Fruit fly (Drosophila melanogaster) whole organism, embryonic: ENCODE results near the gene amos.
A peak's percentile ranks its signal among the peaks of the same experiment; 100 is the strongest.

Experiments
- CG11085 ChIP-seq: fragments of 200-800 bp; sonication (Bioruptor generic); IDR thresholded peaks from 2 replicates; pipeline ENCODE4 v1.3.6; 2022; ENCODE audit warnings: missing biosample characterization, missing genetic modification characterization
- CG11093 ChIP-seq: fragments of 200-800 bp; sonication (Bioruptor generic); IDR thresholded peaks from 3 replicates; pipeline ENCODE4 v1.3.6; 2022; ENCODE audit warnings: missing biosample characterization, missing genetic modification characterization
- CG11695 ChIP-seq: fragments of 200-800 bp; sonication (Bioruptor generic); IDR thresholded peaks from 3 replicates; pipeline ENCODE4 v1.3.6; 2022; ENCODE audit warnings: missing biosample characterization, missing genetic modification characterization
- CG12219 ChIP-seq: fragments of 200-800 bp; sonication (Bioruptor generic); optimal IDR thresholded peaks from 3 replicates; lab custom pipeline; 2018; ENCODE audit warnings: missing biosample characterization, mild to moderate bottlenecking, missing genetic modification characterization
- CG12391 ChIP-seq: fragments of 200-800 bp; sonication (Bioruptor generic); optimal IDR thresholded peaks from 3 replicates; lab custom pipeline; 2018; ENCODE audit warnings: missing biosample characterization, mild to moderate bottlenecking, missing genetic modification characterization, moderate library complexity
- CG15073 ChIP-seq: fragments of 200-800 bp; sonication (Bioruptor generic); optimal IDR thresholded peaks from 2 replicates; lab custom pipeline; 2016; ENCODE audit warnings: missing biosample characterization, missing genetic modification characterization
- CG15601 ChIP-seq: fragments of 200-800 bp; sonication (Bioruptor generic); optimal IDR thresholded peaks from 3 replicates; lab custom pipeline; 2019; ENCODE audit warnings: missing biosample characterization, mild to moderate bottlenecking, missing genetic modification characterization, moderate library complexity
- CG16813 ChIP-seq: fragments of 200-800 bp; sonication (Bioruptor generic); IDR thresholded peaks from 3 replicates; pipeline ENCODE4 v1.3.6; 2022; ENCODE audit warnings: missing biosample characterization, missing genetic modification characterization; ENCODE audit not compliant: partially characterized antibody
- CG17912 ChIP-seq: fragments of 200-800 bp; sonication (Bioruptor generic); optimal IDR thresholded peaks from 2 replicates; lab custom pipeline; 2018; ENCODE audit warnings: missing biosample characterization, mild to moderate bottlenecking, missing genetic modification characterization
- CG2116 ChIP-seq: fragments of 200-800 bp; sonication (Bioruptor generic); optimal IDR thresholded peaks from 3 replicates; lab custom pipeline; 2018; ENCODE audit warnings: missing biosample characterization, mild to moderate bottlenecking, missing genetic modification characterization
- CG30020 ChIP-seq: fragments of 200-800 bp; optimal IDR thresholded peaks from 2 replicates; lab custom pipeline; 2019; ENCODE audit warnings: missing biosample characterization, mild to moderate bottlenecking, missing genetic modification characterization, moderate library complexity
- CG6254 ChIP-seq: fragments of 200-800 bp; sonication (Bioruptor generic); optimal IDR thresholded peaks from 3 replicates; lab custom pipeline; 2017; ENCODE audit warnings: mild to moderate bottlenecking, missing biosample characterization, missing genetic modification reagents, missing genetic modification characterization
- CG7372 ChIP-seq: fragments of 200-800 bp; sonication (Bioruptor generic); IDR thresholded peaks from 2 replicates; pipeline ENCODE4 v1.3.6; 2022; ENCODE audit warnings: missing biosample characterization, missing genetic modification characterization
- CG8924 ChIP-seq: fragments of 200-800 bp; optimal IDR thresholded peaks from 3 replicates; lab custom pipeline; 2019; ENCODE audit warnings: missing biosample characterization, mild to moderate bottlenecking, missing genetic modification characterization, moderate library complexity
- CG9876 ChIP-seq: fragments of 200-800 bp; sonication (Bioruptor generic); optimal IDR thresholded peaks from 2 replicates; lab custom pipeline; 2016; ENCODE audit warnings: missing biosample characterization, missing genetic modification characterization
- CkIIα-i1 ChIP-seq: fragments of 200-800 bp; sonication (Bioruptor generic); IDR thresholded peaks from 2 replicates; pipeline ENCODE4 v1.3.6; 2022; ENCODE audit warnings: missing biosample characterization, missing genetic modification characterization
- D19A ChIP-seq: fragments of 200-800 bp; optimal IDR thresholded peaks from 3 replicates; lab custom pipeline; 2019; ENCODE audit warnings: missing biosample characterization, mild to moderate bottlenecking, missing genetic modification characterization, moderate library complexity
- HmgZ ChIP-seq: fragments of 200-800 bp; sonication (Bioruptor generic); optimal IDR thresholded peaks from 2 replicates; lab custom pipeline; 2018; ENCODE audit warnings: missing biosample characterization, mild to moderate bottlenecking, missing genetic modification characterization
- Kr ChIP-seq: fragments of 200-800 bp; sonication (Bioruptor generic); optimal IDR thresholded peaks from 2 replicates; lab custom pipeline; 2017; ENCODE audit warnings: missing biosample characterization, mild to moderate bottlenecking, missing genetic modification characterization
- MTF-1 ChIP-seq: fragments of 200-800 bp; sonication (Bioruptor generic); optimal IDR thresholded peaks from 2 replicates; lab custom pipeline; 2018; ENCODE audit warnings: missing biosample characterization, mild to moderate bottlenecking, missing genetic modification characterization, borderline replicate concordance
- Mad ChIP-seq: fragments of 200-800 bp; sonication (Bioruptor generic); optimal IDR thresholded peaks from 2 replicates; lab custom pipeline; 2016; ENCODE audit warnings: missing biosample characterization, missing genetic modification characterization
- Mrtf ChIP-seq: fragments of 200-800 bp; sonication (Bioruptor generic); IDR thresholded peaks from 3 replicates; pipeline ENCODE4 v1.3.6; 2022; ENCODE audit warnings: missing biosample characterization, missing genetic modification characterization
- Myb ChIP-seq: fragments of 200-800 bp; sonication (Bioruptor generic); optimal IDR thresholded peaks from 2 replicates; lab custom pipeline; 2016; ENCODE audit warnings: missing biosample characterization, missing genetic modification characterization
- NC2α ChIP-seq: fragments of 200-800 bp; sonication (Bioruptor generic); optimal IDR thresholded peaks from 2 replicates; lab custom pipeline; 2016; ENCODE audit warnings: missing biosample characterization, missing genetic modification characterization
- Opbp ChIP-seq: fragments of 200-800 bp; sonication (Bioruptor generic); IDR thresholded peaks from 3 replicates; pipeline ENCODE4 v1.3.6; 2022; ENCODE audit warnings: missing biosample characterization, missing genetic modification characterization; ENCODE audit not compliant: partially characterized antibody
- Pdp1 ChIP-seq, 2 experiments: fragments of 200-800 bp; sonication (Bioruptor generic); optimal IDR thresholded peaks; 3 replicates each; lab custom pipeline; 2016; ENCODE audit warnings: missing biosample characterization in 2 of 2, missing genetic modification characterization in 2 of 2, mild to moderate bottlenecking in 1 of 2, moderate library complexity in 1 of 2
- Side ChIP-seq: fragments of 200-800 bp; sonication (Bioruptor generic); optimal IDR thresholded peaks from 2 replicates; lab custom pipeline; 2016; ENCODE audit warnings: missing biosample characterization, missing genetic modification characterization
- Sin3A ChIP-seq: fragments of >200 bp; optimal IDR thresholded peaks from 2 replicates; lab custom pipeline; 2018
- Spps ChIP-seq: fragments of 200-800 bp; sonication (Bioruptor generic); optimal IDR thresholded peaks from 2 replicates; lab custom pipeline; 2018; ENCODE audit warnings: missing biosample characterization, mild to moderate bottlenecking, missing genetic modification characterization
- Stat92E ChIP-seq, 3 experiments: fragments of >200 bp in 2 of 3; fragments of 200-800 bp in 1 of 3; sonication (Bioruptor generic) in 1 of 3; optimal IDR thresholded peaks; 2 replicates each; lab custom pipeline; 2017 to 2019; ENCODE audit warnings: missing biosample characterization in 3 of 3, missing genetic modification characterization in 3 of 3, mild to moderate bottlenecking in 1 of 3, moderate library complexity in 1 of 3
- Tbp ChIP-seq: fragments of >200 bp; optimal IDR thresholded peaks from 2 replicates; lab custom pipeline; 2018; ENCODE audit warnings: missing biosample characterization, missing genetic modification characterization
- Trl ChIP-seq, 3 experiments: fragments of >200 bp in 2 of 3; fragments of 200-800 bp in 1 of 3; sonication (Bioruptor generic) in 1 of 3; optimal IDR thresholded peaks; 2 replicates in 1 of 3; 3 replicates in 2 of 3; lab custom pipeline; 2016 to 2017; ENCODE audit warnings: missing biosample characterization in 1 of 3, missing genetic modification characterization in 1 of 3
- Vsx1 ChIP-seq: fragments of 200-800 bp; sonication (Bioruptor generic); optimal IDR thresholded peaks from 2 replicates; lab custom pipeline; 2017; ENCODE audit warnings: missing biosample characterization, mild to moderate bottlenecking, missing genetic modification characterization, missing genetic modification reagents
- abd-A ChIP-seq: fragments of 200-800 bp; sonication (Bioruptor generic); optimal IDR thresholded peaks from 3 replicates; lab custom pipeline; 2019; ENCODE audit warnings: missing biosample characterization, mild to moderate bottlenecking, missing genetic modification characterization, moderate library complexity
- bab2 ChIP-seq: fragments of 200-800 bp; sonication (Bioruptor generic); optimal IDR thresholded peaks from 2 replicates; lab custom pipeline; 2016; ENCODE audit warnings: missing biosample characterization, missing genetic modification characterization
- bcd ChIP-seq: fragments of 200-800 bp; sonication (Bioruptor generic); optimal IDR thresholded peaks from 2 replicates; lab custom pipeline; 2017; ENCODE audit warnings: missing biosample characterization, mild to moderate bottlenecking, missing genetic modification characterization
- br ChIP-seq: fragments of >200 bp; optimal IDR thresholded peaks from 2 replicates; lab custom pipeline; 2017
- cad ChIP-seq: fragments of >200 bp; optimal IDR thresholded peaks from 2 replicates; lab custom pipeline; 2017; ENCODE audit warnings: missing biosample characterization, missing genetic modification characterization
- cato ChIP-seq: fragments of 200-800 bp; sonication (Bioruptor generic); optimal IDR thresholded peaks from 2 replicates; lab custom pipeline; 2016; ENCODE audit warnings: missing biosample characterization, missing genetic modification characterization, borderline replicate concordance
- chn ChIP-seq: fragments of 200-800 bp; sonication (Bioruptor generic); optimal IDR thresholded peaks from 2 replicates; lab custom pipeline; 2016; ENCODE audit warnings: missing biosample characterization, missing genetic modification characterization
- dan ChIP-seq: fragments of 200-800 bp; sonication (Bioruptor generic); IDR thresholded peaks from 2 replicates; pipeline ENCODE4 v1.3.6; 2022; ENCODE audit warnings: missing biosample characterization, missing genetic modification characterization
- hth ChIP-seq: fragments of >200 bp; optimal IDR thresholded peaks from 2 replicates; lab custom pipeline; 2017; ENCODE audit warnings: inconsistent platforms
- lmd ChIP-seq: fragments of 200-800 bp; sonication (Bioruptor generic); IDR thresholded peaks from 2 replicates; pipeline ENCODE4 v1.3.6; 2022; ENCODE audit warnings: missing biosample characterization, missing genetic modification characterization
- oc ChIP-seq: fragments of 200-800 bp; sonication (Bioruptor generic); optimal IDR thresholded peaks from 2 replicates; lab custom pipeline; 2018; ENCODE audit warnings: missing biosample characterization, mild to moderate bottlenecking, missing genetic modification characterization, moderate library complexity
- odd ChIP-seq: fragments of 200-800 bp; sonication (Bioruptor generic); optimal IDR thresholded peaks from 2 replicates; lab custom pipeline; 2017; ENCODE audit warnings: missing biosample characterization, mild to moderate bottlenecking, missing genetic modification characterization
- pb ChIP-seq: fragments of 200-800 bp; sonication (Bioruptor generic); optimal IDR thresholded peaks from 3 replicates; lab custom pipeline; 2016; ENCODE audit warnings: missing biosample characterization, missing genetic modification characterization
- pzg ChIP-seq: fragments of 200-800 bp; sonication (Bioruptor generic); optimal IDR thresholded peaks from 3 replicates; lab custom pipeline; 2018; ENCODE audit warnings: missing biosample characterization, mild to moderate bottlenecking, missing genetic modification characterization, moderate library complexity
- salm ChIP-seq: fragments of 200-800 bp; sonication (Bioruptor generic); optimal IDR thresholded peaks from 2 replicates; lab custom pipeline; 2018; ENCODE audit warnings: missing biosample characterization, mild to moderate bottlenecking, missing genetic modification characterization
- sisA ChIP-seq: fragments of 200-800 bp; sonication (Bioruptor generic); IDR thresholded peaks from 2 replicates; pipeline ENCODE4 v1.3.6; 2022; ENCODE audit warnings: missing biosample characterization, missing genetic modification characterization
- ssp ChIP-seq: fragments of 200-800 bp; sonication (Bioruptor generic); IDR thresholded peaks from 2 replicates; pipeline ENCODE4 v1.3.6; 2022; ENCODE audit warnings: missing biosample characterization, missing genetic modification characterization
- yki ChIP-seq: fragments of >200 bp; optimal IDR thresholded peaks from 3 replicates; lab custom pipeline; 2018

amos gene

dm6 chr2L:18557965-18558537 is 38.7 kb downstream of the amos start (continued):
- TF ChIP-seq CG30020 (no peak), Pdp1 (GFP tag; optimal IDR thresholded peaks at IDR 0.05; lab: Kevin White, UChicago) (peak; percentile 47 to 80), salm (tag; lab: Kevin White, UChicago) (peak; percentile 51), HmgZ (peak; percentile 42), Myb (GFP tag; lab: Kevin White, UChicago) (peak; percentile 1), CkIIα-i1 (no peak), CG7372 (GFP tag; lab: Robert Waterston, UW) (peak; percentile 68), pb (GFP tag; lab: Kevin White, UChicago) (no peak), Opbp (GFP tag; lab: Robert Waterston, UW) (no peak), Stat92E (GFP tag; optimal IDR thresholded peaks at IDR 0.05; lab: Kevin White, UChicago) (no peak), CG16813 (GFP tag; lab: Robert Waterston, UW) (no peak), CG9876 (no peak), CG2116 (GFP tag; lab: Kevin White, UChicago) (peak; percentile 17), cato (GFP tag; lab: Kevin White, UChicago) (peak; percentile 43), sisA (GFP tag; lab: Robert Waterston, UW) (peak; percentile 77), Mrtf (GFP tag; lab: Robert Waterston, UW) (peak; percentile 65; the same call in 1 of the 3 replicates), Kr (GFP tag; lab: Kevin White, UChicago) (no peak), CG11695 (GFP tag; lab: Robert Waterston, UW) (peak; percentile 80), MTF-1 (no peak), Trl (optimal IDR thresholded peaks at IDR 0.05; lab: Kevin White, UChicago) (peak; percentile 26 to 66), Trl (GFP tag; optimal IDR thresholded peaks at IDR 0.05; lab: Kevin White, UChicago) (no peak), hth (no peak), br (no peak), abd-A (no peak), chn (no peak), Vsx1 (GFP tag; lab: Kevin White, UChicago) (peak; percentile 41), CG6254 (peak; percentile 68), CG12391 (peak; percentile 81), yki (lab: Kevin White, UChicago) (no peak), CG11085 (GFP tag; lab: Robert Waterston, UW) (0 out of 2 replicates have a peak, but pooled peaks have one; percentile 35), CG11093 (peak; percentile 58; the same call in 1 of the 3 replicates), CG15073 (no peak), CG8924 (tag; lab: Kevin White, UChicago) (peak; percentile 80), Tbp (no peak), cad (GFP tag; lab: Kevin White, UChicago) (no peak), bcd (peak; percentile 68), CG15601 (tag; lab: Kevin White, UChicago) (peak; percentile 28), Spps (tag; lab: Kevin White, UChicago) (no peak), NC2α (no peak), CG17912 (no peak), lmd (GFP tag; lab: Robert Waterston, UW) (peak; percentile 78), pzg (GFP tag; lab: Kevin White, UChicago) (no peak), dan (GFP tag; lab: Robert Waterston, UW) (no peak), D19A (tag; lab: Kevin White, UChicago) (peak; percentile 67), Side (GFP tag; lab: Kevin White, UChicago) (no peak), Sin3A (lab: Kevin White, UChicago) (no peak), oc (tag; lab: Kevin White, UChicago) (peak; percentile 43), odd (GFP tag; lab: Kevin White, UChicago) (peak; percentile 44), ssp (GFP tag; lab: Robert Waterston, UW) (peak; percentile 45; the same call in 1 of the 2 replicates), CG12219 (GFP tag; lab: Kevin White, UChicago) (peak; percentile 34), Mad (GFP tag; lab: Kevin White, UChicago) (peak; percentile 39), bab2 (no peak)
